Worm (Caenorhabditis elegans): Measurements from ENCODE around the gene F02D8.9.

The F02D8.9 gene

ce11 chrV:15001536-15001935 is 46.0 kb upstream of the F02D8.9 start:
- no peak for TF ChIP-seq cnd-1 (tag; optimal IDR thresholded peaks at IDR 0.05)
- TF ChIP-seq nhr-2 (tag; optimal IDR thresholded peaks at IDR 0.05) = no peak
- no peak for TF ChIP-seq blmp-1 (tag; optimal IDR thresholded peaks at IDR 0.05)
- peak; percentile 6 for TF ChIP-seq drap-1 (GFP tag; optimal IDR thresholded peaks at IDR 0.05)
- TF ChIP-seq nhr-28 (tag; optimal IDR thresholded peaks at IDR 0.05) = no peak

ce11 chrV:15000055-15000704 is 44.6 kb upstream of the F02D8.9 start, which contains the start of gene rps-16:
Gene rps-16 (minus strand): TSS chrV:15000541.
- no peak for TF ChIP-seq nhr-12 (tag; optimal IDR thresholded peaks at IDR 0.05)
- TF ChIP-seq hlh-1 (tag; optimal IDR thresholded peaks at IDR 0.05) = no peak
- TF ChIP-seq zip-8 (tag; optimal IDR thresholded peaks at IDR 0.05) = no peak

- TF ChIP-seq nhr-2 (tag; optimal IDR thresholded peaks at IDR 0.05) (no peak), ham-2 (GFP tag; optimal IDR thresholded peaks at IDR 0.05) (no peak), unc-62 (GFP tag; optimal IDR thresholded peaks at IDR 0.05) (no peak), nhr-28 (tag; optimal IDR thresholded peaks at IDR 0.05) (no peak), sem-2 (GFP tag; optimal IDR thresholded peaks at IDR 0.05) (no peak), pha-4 (tag; optimal IDR thresholded peaks at IDR 0.05) (no peak), ceh-39 (tag; optimal IDR thresholded peaks at IDR 0.05) (no peak), mls-2 (tag; optimal IDR thresholded peaks at IDR 0.05) (no peak), elt-1 (tag; optimal IDR thresholded peaks at IDR 0.05; ENCODE audit: borderline replicate concordance, insufficient read depth) (no peak), snpc-4 (tag; optimal IDR thresholded peaks at IDR 0.05) (no peak), M03D4.4 (tag; optimal IDR thresholded peaks at IDR 0.05) (no peak), zip-8 (tag; optimal IDR thresholded peaks at IDR 0.05) (no peak), ceh-83 (GFP tag; optimal IDR thresholded peaks at IDR 0.05) (no peak)
These were observed 44.0 kb upstream of the F02D8.9 start, which contains the start of gene T01C3.11 for ce11 chrV:14999485-15000023. Gene T01C3.11 (plus strand): TSS chrV:14999535.

ce11 chrV:14996236-14996635 is 40.7 kb upstream of the F02D8.9 start, which contains the start of gene irld-14:
Gene irld-14 (plus strand): TSS chrV:14996536.
- no peak for TF ChIP-seq unc-62 (GFP tag; optimal IDR thresholded peaks at IDR 0.05)
- no peak for TF ChIP-seq unc-39 (tag; optimal IDR thresholded peaks at IDR 0.05)
- TF ChIP-seq sptf-1 (tag; optimal IDR thresholded peaks at IDR 0.05) = no peak
- no peak for TF ChIP-seq unc-120 (tag; optimal IDR thresholded peaks at IDR 0.05; ENCODE audit: poor library complexity, severe bottlenecking)
- TF ChIP-seq nhr-28 (tag; optimal IDR thresholded peaks at IDR 0.05) = no peak
- TF ChIP-seq lin-13 (tag; optimal IDR thresholded peaks at IDR 0.05) = no peak
- TF ChIP-seq elt-1 (tag; optimal IDR thresholded peaks at IDR 0.05; ENCODE audit: borderline replicate concordance, insufficient read depth) = no peak

ce11 chrV:14993620-14994019 is 38.0 kb upstream of the F02D8.9 start, which contains the start of gene fil-1:
Gene fil-1 (plus strand): TSS chrV:14993838.
- no peak for TF ChIP-seq nhr-237 (tag; optimal IDR thresholded peaks at IDR 0.05)
- TF ChIP-seq tbx-8 (GFP tag; optimal IDR thresholded peaks at IDR 0.05) = no peak
- no peak for TF ChIP-seq ceh-83 (GFP tag; optimal IDR thresholded peaks at IDR 0.05)
- no peak for TF ChIP-seq ceh-39 (tag; optimal IDR thresholded peaks at IDR 0.05)
- TF ChIP-seq blmp-1 (tag; optimal IDR thresholded peaks at IDR 0.05) = no peak
- TF ChIP-seq elt-3 (tag; optimal IDR thresholded peaks at IDR 0.05) = no peak
- TF ChIP-seq ces-1 (GFP tag; optimal IDR thresholded peaks at IDR 0.05) = no peak
- TF ChIP-seq bed-3 (GFP tag; optimal IDR thresholded peaks at IDR 0.05) = no peak
- no peak for TF ChIP-seq sem-2 (GFP tag; optimal IDR thresholded peaks at IDR 0.05)
- no peak for TF ChIP-seq elt-1 (tag; optimal IDR thresholded peaks at IDR 0.05; ENCODE audit: borderline replicate concordance, insufficient read depth)

- TF ChIP-seq ceh-43 (GFP tag; optimal IDR thresholded peaks at IDR 0.05) (no peak), ces-1 (GFP tag; optimal IDR thresholded peaks at IDR 0.05) (no peak), lsy-2 (tag; optimal IDR thresholded peaks at IDR 0.05) (no peak)
These were observed 37.1 kb upstream of the F02D8.9 start, which contains the start of gene T01C3.3 for ce11 chrV:14992627-14993117. Gene T01C3.3 (minus strand): TSS chrV:14992677.

Measured in whole organism, mixed stage, embryonic.